Worm (Caenorhabditis elegans) whole organism, mixed stage, embryonic: ENCODE measurements around the gene B0507.6.

Source experiments
- M03D4.4 ChIP-seq: sonication (generic microtip); optimal IDR thresholded peaks from 2 replicates; lab custom pipeline; 2017; ENCODE audit warnings: mild to moderate bottlenecking, missing genetic modification characterization, missing compliant biosample characterization
- bed-3 ChIP-seq: fragments of 200-800 bp; sonication (Bioruptor generic); optimal IDR thresholded peaks from 3 replicates; lab custom pipeline; 2018; ENCODE audit warnings: mild to moderate bottlenecking, missing genetic modification characterization, moderate library complexity, missing compliant biosample characterization
- blmp-1 ChIP-seq: fragments of 150-350 bp; optimal IDR thresholded peaks from 2 replicates; lab custom pipeline; 2014; ENCODE audit warnings: missing biosample characterization, missing genetic modification characterization
- ceh-39 ChIP-seq: fragments of 150-350 bp; optimal IDR thresholded peaks from 2 replicates; lab custom pipeline; 2014; ENCODE audit warnings: missing biosample characterization, missing genetic modification characterization
- ceh-43 ChIP-seq: fragments of 200-800 bp; sonication (Bioruptor generic); optimal IDR thresholded peaks from 2 replicates; lab custom pipeline; 2018; ENCODE audit warnings: mild to moderate bottlenecking, missing genetic modification characterization, moderate library complexity, missing compliant biosample characterization
- ceh-83 ChIP-seq: fragments of 200-800 bp; sonication (Bioruptor generic); optimal IDR thresholded peaks from 2 replicates; lab custom pipeline; 2018; ENCODE audit warnings: mild to moderate bottlenecking, missing genetic modification characterization, missing compliant biosample characterization
- ces-1 ChIP-seq: fragments of 150-350 bp; optimal IDR thresholded peaks from 2 replicates; lab custom pipeline; 2014; ENCODE audit warnings: missing biosample characterization, missing genetic modification reagents, missing genetic modification characterization
- cnd-1 ChIP-seq: fragments of 200-800 bp; sonication (Bioruptor generic); optimal IDR thresholded peaks from 2 replicates; lab custom pipeline; 2018; ENCODE audit warnings: mild to moderate bottlenecking, missing genetic modification characterization, missing compliant biosample characterization
- drap-1 ChIP-seq: fragments of 200-800 bp; sonication (Bioruptor generic); optimal IDR thresholded peaks from 3 replicates; lab custom pipeline; 2018; ENCODE audit warnings: mild to moderate bottlenecking, missing genetic modification characterization, missing compliant biosample characterization
- elt-1 ChIP-seq: sonication (generic microtip); optimal IDR thresholded peaks from 2 replicates; lab custom pipeline; 2017; ENCODE audit warnings: missing genetic modification characterization, mild to moderate bottlenecking, missing compliant biosample characterization, antibody characterized with exemption, moderate library complexity, borderline replicate concordance; ENCODE audit not compliant: insufficient read depth
- elt-3 ChIP-seq: fragments of 150-350 bp; optimal IDR thresholded peaks from 2 replicates; lab custom pipeline; 2014; ENCODE audit warnings: missing biosample characterization, missing genetic modification characterization
- flh-1 ChIP-seq: fragments of 200-800 bp; sonication (Bioruptor generic); optimal IDR thresholded peaks from 2 replicates; lab custom pipeline; 2018; ENCODE audit warnings: mild to moderate bottlenecking, missing genetic modification characterization, moderate library complexity, missing compliant biosample characterization
- hlh-1 ChIP-seq: fragments of 150-350 bp; optimal IDR thresholded peaks from 2 replicates; lab custom pipeline; 2014; ENCODE audit warnings: missing biosample characterization, missing genetic modification reagents, missing genetic modification characterization
- lin-13 ChIP-seq: fragments of 150-350 bp; optimal IDR thresholded peaks from 2 replicates; lab custom pipeline; 2014; ENCODE audit warnings: missing biosample characterization, missing genetic modification characterization
- lin-32 ChIP-seq: fragments of 200-800 bp; sonication (Bioruptor generic); optimal IDR thresholded peaks from 2 replicates; lab custom pipeline; 2018; ENCODE audit warnings: mild to moderate bottlenecking, missing genetic modification characterization, missing compliant biosample characterization
- lsy-2 ChIP-seq: fragments of 150-350 bp; optimal IDR thresholded peaks from 2 replicates; lab custom pipeline; 2014; ENCODE audit warnings: missing biosample characterization, missing genetic modification characterization
- mab-5 ChIP-seq: fragments of 150-350 bp; optimal IDR thresholded peaks from 2 replicates; lab custom pipeline; 2014; ENCODE audit warnings: missing biosample characterization, missing genetic modification characterization
- mls-2 ChIP-seq: sonication (generic microtip); optimal IDR thresholded peaks from 2 replicates; lab custom pipeline; 2016; ENCODE audit warnings: mild to moderate bottlenecking, missing genetic modification characterization, moderate library complexity, missing compliant biosample characterization
- nhr-12 ChIP-seq: fragments of 150-350 bp; optimal IDR thresholded peaks from 2 replicates; lab custom pipeline; 2014; ENCODE audit warnings: missing biosample characterization, missing genetic modification characterization
- nhr-2 ChIP-seq: fragments of 150-350 bp; optimal IDR thresholded peaks from 2 replicates; lab custom pipeline; 2014; ENCODE audit warnings: missing biosample characterization, missing genetic modification characterization
- nhr-237 ChIP-seq: fragments of 150-350 bp; optimal IDR thresholded peaks from 2 replicates; lab custom pipeline; 2014; ENCODE audit warnings: missing biosample characterization, missing genetic modification characterization
- nhr-28 ChIP-seq: fragments of 150-350 bp; optimal IDR thresholded peaks from 2 replicates; lab custom pipeline; 2014; ENCODE audit warnings: missing biosample characterization, missing genetic modification characterization
- nhr-76 ChIP-seq: sonication (generic microtip); optimal IDR thresholded peaks from 2 replicates; lab custom pipeline; 2017; ENCODE audit warnings: missing biosample characterization, missing genetic modification characterization
- pha-4 ChIP-seq: fragments of 150-350 bp; optimal IDR thresholded peaks from 2 replicates; lab custom pipeline; 2018; ENCODE audit warnings: missing biosample characterization, missing genetic modification reagents, missing genetic modification characterization
- sem-2 ChIP-seq: fragments of 200-800 bp; sonication (Bioruptor generic); optimal IDR thresholded peaks from 2 replicates; lab custom pipeline; 2018; ENCODE audit warnings: mild to moderate bottlenecking, missing genetic modification characterization, missing compliant biosample characterization
- snpc-4 ChIP-seq: fragments of 150-350 bp; optimal IDR thresholded peaks from 2 replicates; lab custom pipeline; 2014; ENCODE audit warnings: missing biosample characterization, missing genetic modification characterization
- sptf-1 ChIP-seq: sonication (generic microtip); optimal IDR thresholded peaks from 2 replicates; lab custom pipeline; 2017; ENCODE audit warnings: mild to moderate bottlenecking, missing genetic modification characterization, moderate library complexity, missing compliant biosample characterization
- tbx-8 ChIP-seq: fragments of 200-800 bp; sonication (Bioruptor generic); optimal IDR thresholded peaks from 2 replicates; lab custom pipeline; 2018; ENCODE audit warnings: mild to moderate bottlenecking, missing genetic modification characterization, moderate library complexity, missing compliant biosample characterization
- unc-120 ChIP-seq: sonication (generic microtip); optimal IDR thresholded peaks from 2 replicates; lab custom pipeline; 2017; ENCODE audit warnings: missing genetic modification characterization, missing compliant biosample characterization; ENCODE audit not compliant: poor library complexity, severe bottlenecking
- unc-39 ChIP-seq: fragments of 150-350 bp; optimal IDR thresholded peaks from 2 replicates; lab custom pipeline; 2014; ENCODE audit warnings: missing biosample characterization, missing genetic modification characterization
- unc-62 ChIP-seq: fragments of 150-350 bp; optimal IDR thresholded peaks from 2 replicates; lab custom pipeline; 2014; ENCODE audit warnings: missing biosample characterization, missing genetic modification reagents, missing genetic modification characterization
- zip-8 ChIP-seq: fragments of 150-350 bp; optimal IDR thresholded peaks from 2 replicates; lab custom pipeline; 2014; ENCODE audit warnings: missing biosample characterization, missing genetic modification characterization
- ztf-11 ChIP-seq: fragments of 150-350 bp; optimal IDR thresholded peaks from 2 replicates; lab custom pipeline; 2014; ENCODE audit warnings: missing biosample characterization, missing genetic modification characterization

The B0507.6 gene

DNA sequence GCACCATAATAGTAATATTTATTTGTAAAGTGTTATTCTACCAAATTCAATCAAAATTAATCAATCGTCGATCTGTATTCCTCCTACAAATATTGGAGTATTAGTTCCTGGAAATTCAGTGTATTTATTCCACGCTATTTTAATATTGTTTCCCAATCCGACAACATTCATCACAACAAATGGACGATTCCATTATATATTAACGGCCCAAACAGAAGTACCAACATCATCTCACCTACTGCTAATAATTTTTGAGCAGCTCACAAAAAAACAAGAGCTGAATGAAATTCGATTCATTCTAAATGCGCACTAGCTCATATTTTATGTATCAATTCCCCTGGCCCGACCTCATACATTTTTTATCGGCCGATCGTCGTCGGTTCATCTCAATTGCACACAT, 21.1 kb downstream of the B0507.6 start:
- TF ChIP-seq bed-3 (no peak), flh-1 (GFP tag; lab: Kevin White, UChicago) (no peak), unc-39 (tag; lab: Kevin White, UChicago) (no peak), unc-120 (tag; lab: Kevin White, UChicago) (no peak), nhr-12 (no peak)
- TF ChIP-seq, all 35 proteins: peak for 0

DNA sequence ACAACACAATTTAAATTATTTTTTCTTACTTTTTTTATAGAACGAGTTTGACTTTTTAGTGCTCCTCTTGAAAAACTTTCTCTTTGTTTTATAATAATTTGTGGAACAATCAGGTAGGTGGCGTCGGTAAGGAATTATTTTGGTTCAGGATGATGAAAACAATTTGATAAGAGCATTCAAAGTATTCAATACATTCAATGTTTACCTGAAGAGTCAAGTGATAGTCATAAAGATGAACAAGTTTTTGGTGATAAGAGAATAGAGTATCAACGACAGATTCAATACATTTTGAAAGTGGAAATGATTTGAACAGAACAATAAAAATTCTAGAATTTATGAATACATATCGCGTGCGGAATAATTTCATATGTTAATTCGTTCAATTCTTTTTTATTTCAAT, 21.5 kb downstream of the B0507.6 start:
- TF ChIP-seq lin-13 (tag; lab: Kevin White, UChicago) = no peak
- TF ChIP-seq zip-8 (tag; lab: Kevin White, UChicago) = no peak
- no peak for TF ChIP-seq drap-1 (GFP tag; lab: Kevin White, UChicago)
- TF ChIP-seq unc-120 (tag; lab: Kevin White, UChicago) = no peak
- no peak for TF ChIP-seq nhr-76 (tag; lab: Kevin White, UChicago)
- no peak for TF ChIP-seq mls-2 (tag; lab: Kevin White, UChicago)
- TF ChIP-seq ceh-43 (GFP tag; lab: Kevin White, UChicago) = no peak
- TF ChIP-seq blmp-1 (tag; lab: Kevin White, UChicago) = no peak
- TF ChIP-seq elt-3 (tag; lab: Kevin White, UChicago) = no peak
- TF ChIP-seq ces-1 (GFP tag; lab: Kevin White, UChicago) = no peak
- TF ChIP-seq nhr-237 (tag; lab: Kevin White, UChicago) = no peak

DNA sequence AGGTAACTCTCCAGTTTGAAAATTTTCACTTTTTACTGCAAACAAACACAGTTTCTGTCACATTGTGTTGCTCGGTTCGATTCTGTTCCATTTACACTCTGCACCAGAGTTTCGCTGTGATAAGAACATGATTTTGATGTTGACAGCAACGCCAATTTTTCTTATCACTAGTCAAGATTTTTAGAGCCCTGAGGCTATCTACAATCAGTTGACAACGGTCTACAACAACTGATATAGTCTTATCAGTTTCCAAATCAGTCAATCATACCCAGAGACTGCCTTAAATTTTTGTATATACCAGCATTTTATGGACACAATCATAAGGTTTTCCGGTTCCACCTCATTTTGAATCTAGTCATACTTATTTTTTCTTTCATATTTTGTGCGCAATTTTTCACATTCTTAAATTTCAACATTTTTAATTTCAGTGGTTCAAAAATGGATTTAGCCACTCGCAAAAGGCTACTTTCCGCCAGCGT, 22.6 kb downstream of the B0507.6 start, which contains the start of gene B0507.3:
Gene B0507.3, plus strand, starts transcription at position 429 of the 479 bp plus-strand sequence.
- TF ChIP-seq tbx-8 (GFP tag; lab: Kevin White, UChicago) (no peak), mls-2 (tag; lab: Kevin White, UChicago) (no peak), ceh-39 (no peak)

DNA sequence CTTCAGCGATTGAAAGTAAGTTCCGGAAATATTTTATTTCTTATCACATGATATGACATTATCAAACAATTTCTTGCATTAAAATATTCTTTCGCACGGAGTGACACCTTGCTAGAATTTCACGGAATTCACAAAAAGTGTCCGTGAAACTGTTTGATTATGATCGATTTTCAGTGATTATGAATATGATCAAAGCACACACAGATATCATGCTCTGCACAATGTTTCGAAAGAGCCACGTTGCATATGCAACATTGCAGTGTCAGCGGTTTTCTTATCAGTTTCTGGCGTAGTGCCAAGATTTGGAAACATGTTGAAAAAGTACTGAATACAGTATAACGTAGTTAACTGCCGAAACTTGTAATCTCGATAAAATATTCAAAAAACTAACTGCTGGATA, 23.2 kb downstream of the B0507.6 start:
- TF ChIP-seq M03D4.4 (tag; lab: Kevin White, UChicago) (no peak), hlh-1 (tag; lab: Kevin White, UChicago) (no peak), elt-1 (no peak), nhr-76 (tag; lab: Kevin White, UChicago) (no peak), mab-5 (tag; lab: Kevin White, UChicago) (no peak), unc-39 (tag; lab: Kevin White, UChicago) (no peak), bed-3 (no peak), nhr-2 (tag; lab: Kevin White, UChicago) (no peak), lin-13 (tag; lab: Kevin White, UChicago) (no peak), unc-120 (tag; lab: Kevin White, UChicago) (no peak), pha-4 (tag; lab: Kevin White, UChicago) (no peak), zip-8 (tag; lab: Kevin White, UChicago) (no peak), ceh-43 (GFP tag; lab: Kevin White, UChicago) (no peak), sptf-1 (tag; lab: Kevin White, UChicago) (no peak), ceh-83 (no peak), ceh-39 (no peak), blmp-1 (tag; lab: Kevin White, UChicago) (no peak), nhr-237 (tag; lab: Kevin White, UChicago) (no peak), cnd-1 (tag; lab: Kevin White, UChicago) (no peak), nhr-12 (no peak)

DNA sequence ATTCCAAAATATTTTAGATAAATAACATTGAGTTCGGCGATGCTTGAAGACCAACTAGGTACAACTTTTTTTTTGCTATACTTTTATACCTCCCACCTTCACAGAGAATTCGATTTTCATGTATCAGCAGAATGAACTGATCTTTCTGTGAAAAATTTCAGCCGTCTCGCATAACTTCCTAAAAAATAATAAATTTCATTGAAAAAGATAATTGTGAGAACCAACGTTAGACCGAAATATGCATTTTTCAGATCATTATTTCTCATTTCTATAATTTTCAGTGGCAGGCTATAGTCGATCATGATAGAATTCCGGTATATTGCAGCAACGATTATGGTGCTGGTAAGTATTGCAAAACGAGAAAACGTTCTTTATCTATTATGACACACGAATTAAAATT, 25.6 kb downstream of the B0507.6 start, which contains the start of gene srx-115:
Gene srx-115, plus strand, starts transcription at position 301 of the 400 bp plus-strand sequence.
- TF ChIP-seq sem-2 (GFP tag; lab: Kevin White, UChicago) (no peak), blmp-1 (tag; lab: Kevin White, UChicago) (no peak), elt-3 (tag; lab: Kevin White, UChicago) (no peak), lsy-2 (tag; lab: Kevin White, UChicago) (no peak), unc-62 (no peak), snpc-4 (tag; lab: Kevin White, UChicago) (no peak), nhr-2 (tag; lab: Kevin White, UChicago) (no peak), ces-1 (GFP tag; lab: Kevin White, UChicago) (no peak), drap-1 (GFP tag; lab: Kevin White, UChicago) (no peak), nhr-76 (tag; lab: Kevin White, UChicago) (no peak), M03D4.4 (tag; lab: Kevin White, UChicago) (no peak), unc-120 (tag; lab: Kevin White, UChicago) (no peak), nhr-237 (tag; lab: Kevin White, UChicago) (no peak), nhr-28 (tag; lab: Kevin White, UChicago) (no peak), ceh-83 (no peak), ztf-11 (tag; lab: Kevin White, UChicago) (no peak), lin-32 (no peak), unc-39 (tag; lab: Kevin White, UChicago) (no peak)
